Fruit fly (Drosophila melanogaster): ENCODE measurements around the gene CG13855.

Gene CG13855

dm6 chr3R:22447195-22447873 lies 41.6 kb downstream of the CG13855 start, which contains the start of gene CG34288 (continued):
- TF ChIP-seq klu (GFP tag; IDR thresholded peaks at IDR 0.05) (no peak), Asciz (GFP tag; optimal IDR thresholded peaks at IDR 0.05) (no peak), CG12769 (tag; optimal IDR thresholded peaks at IDR 0.05) (peak; percentile 81), toy (GFP tag; IDR thresholded peaks at IDR 0.05) (0 out of 2 replicates have a peak, but pooled peaks have one; percentile 5), CG6272 (GFP tag; IDR thresholded peaks at IDR 0.05) (no peak), hb (GFP tag; IDR thresholded peaks at IDR 0.05; ENCODE audit: partially characterized antibody) (no peak), CG11695 (GFP tag; IDR thresholded peaks at IDR 0.05) (no peak), CG12744 (GFP tag; optimal IDR thresholded peaks at IDR 0.05) (no peak), CkIIα-i1 (GFP tag; IDR thresholded peaks at IDR 0.05) (peak; percentile 39; the same call in 1 of the 2 replicates), HLH3B (GFP tag; IDR thresholded peaks at IDR 0.05) (0 out of 2 replicates have a peak, but pooled peaks have one; percentile 9), nerfin-2 (GFP tag; IDR thresholded peaks at IDR 0.05; ENCODE audit: partially characterized antibody) (peak; percentile 51; the same call in 1 of the 2 replicates), Dll (GFP tag; IDR thresholded peaks at IDR 0.05; ENCODE audit: partially characterized antibody) (peak; percentile 59; the same call in 2 of the 4 replicates), CG34224 (GFP tag; IDR thresholded peaks at IDR 0.05; ENCODE audit: partially characterized antibody) (no peak), CG2202 (tag; optimal IDR thresholded peaks at IDR 0.05) (no peak), CG6175 (GFP tag; IDR thresholded peaks at IDR 0.05) (0 out of 3 replicates have a peak, but pooled peaks have one; percentile 36), Blimp-1 (GFP tag; optimal IDR thresholded peaks at IDR 0.05) (no peak), CG10209 (GFP tag; optimal IDR thresholded peaks at IDR 0.05) (no peak), CG43689 (GFP tag; IDR thresholded peaks at IDR 0.05) (0 out of 2 replicates have a peak, but pooled peaks have one; percentile 14), CG8089 (GFP tag; optimal IDR thresholded peaks at IDR 0.05) (no peak), CG15269 (tag; optimal IDR thresholded peaks at IDR 0.05) (peak; percentile 39), CG11504 (tag; optimal IDR thresholded peaks at IDR 0.05) (no peak), bigmax (GFP tag; optimal IDR thresholded peaks at IDR 0.05) (no peak), kni (GFP tag; optimal IDR thresholded peaks at IDR 0.05) (no peak), CG9876 (GFP tag; optimal IDR thresholded peaks at IDR 0.05) (no peak), CG17612 (GFP tag; IDR thresholded peaks at IDR 0.05) (no peak), CG11093 (GFP tag; IDR thresholded peaks at IDR 0.05) (no peak), CG10462 (GFP tag; optimal IDR thresholded peaks at IDR 0.05) (no peak), CG7357 (GFP tag; IDR thresholded peaks at IDR 0.05) (no peak), Usf (GFP tag; optimal IDR thresholded peaks at IDR 0.05) (no peak), E2f2 (GFP tag; IDR thresholded peaks at IDR 0.05) (peak; percentile 85), CG10147 (GFP tag; optimal IDR thresholded peaks at IDR 0.05) (no peak), Side (GFP tag; optimal IDR thresholded peaks at IDR 0.05) (peak; percentile 13), wdn (GFP tag; IDR thresholded peaks at IDR 0.05) (peak; percentile 51; the same call in 1 of the 2 replicates), CG3407 (GFP tag; optimal IDR thresholded peaks at IDR 0.05) (no peak), H15 (GFP tag; IDR thresholded peaks at IDR 0.05) (no peak), CG32532 (GFP tag; IDR thresholded peaks at IDR 0.05) (peak; percentile 74), CG7372 (GFP tag; IDR thresholded peaks at IDR 0.05) (no peak), exex (tag; optimal IDR thresholded peaks at IDR 0.05) (peak; percentile 99), D19B (GFP tag; optimal IDR thresholded peaks at IDR 0.05) (no peak), BtbVII (GFP tag; optimal IDR thresholded peaks at IDR 0.05) (no peak), aop (GFP tag; IDR thresholded peaks at IDR 0.05) (no peak), Bgb (GFP tag; IDR thresholded peaks at IDR 0.05; ENCODE audit: partially characterized antibody) (peak; percentile 29; the same call in 1 of the 2 replicates), Nf-YB (GFP tag; optimal IDR thresholded peaks at IDR 0.05) (no peak), ttk (GFP tag; IDR thresholded peaks at IDR 0.05) (peak; percentile 31; the same call in 1 of the 2 replicates), CG10274 (GFP tag; optimal IDR thresholded peaks at IDR 0.05) (peak; percentile 99), tin (GFP tag; optimal IDR thresholded peaks at IDR 0.05) (no peak), CG17802 (tag; optimal IDR thresholded peaks at IDR 0.05) (no peak), Scr (GFP tag; IDR thresholded peaks at IDR 0.05; ENCODE audit: partially characterized antibody) (peak; percentile 26; the same call in 1 of the 2 replicates), Med (GFP tag) (peak; percentile 91)
